Worm (Caenorhabditis elegans): ENCODE results near the gene R10E9.4.

R10E9.4 gene

DNA sequence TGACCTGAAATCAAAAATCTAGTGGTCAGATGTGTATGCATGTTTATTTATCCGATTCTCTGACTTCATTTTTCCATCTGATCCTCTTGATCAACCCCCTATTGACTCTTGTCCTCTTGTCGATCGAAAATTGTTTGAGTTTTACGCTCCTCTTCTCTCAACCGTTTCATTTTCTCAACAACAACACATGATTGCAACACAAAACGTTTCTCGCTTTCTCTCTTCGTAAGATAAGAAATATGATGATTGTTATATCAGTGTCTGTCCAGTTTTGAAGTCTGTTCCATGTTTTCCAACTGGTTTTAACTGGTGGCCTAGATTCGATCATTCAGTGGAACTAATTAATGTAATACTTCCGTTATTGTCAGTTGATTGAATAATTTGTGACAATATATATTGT lies 20.5 kb downstream of the R10E9.4 start:
- TF ChIP-seq tab-1 (GFP tag; IDR thresholded peaks at IDR 0.05) (no peak), klf-2 (GFP tag; conservative IDR thresholded peaks at IDR 0.05) (no peak), cog-1 (tag; optimal IDR thresholded peaks at IDR 0.05) (no peak), ztf-23 (GFP tag; IDR thresholded peaks at IDR 0.05) (no peak), med-1 (GFP tag; optimal IDR thresholded peaks at IDR 0.05; ENCODE audit: insufficient read depth) (no peak), ztf-29 (GFP tag; IDR thresholded peaks at IDR 0.05) (no peak), flt-1 (GFP tag; IDR thresholded peaks at IDR 0.05) (no peak), T22C8.4 (GFP tag; IDR thresholded peaks at IDR 0.05) (no peak), ref-1 (GFP tag; conservative IDR thresholded peaks at IDR 0.05) (no peak)

DNA sequence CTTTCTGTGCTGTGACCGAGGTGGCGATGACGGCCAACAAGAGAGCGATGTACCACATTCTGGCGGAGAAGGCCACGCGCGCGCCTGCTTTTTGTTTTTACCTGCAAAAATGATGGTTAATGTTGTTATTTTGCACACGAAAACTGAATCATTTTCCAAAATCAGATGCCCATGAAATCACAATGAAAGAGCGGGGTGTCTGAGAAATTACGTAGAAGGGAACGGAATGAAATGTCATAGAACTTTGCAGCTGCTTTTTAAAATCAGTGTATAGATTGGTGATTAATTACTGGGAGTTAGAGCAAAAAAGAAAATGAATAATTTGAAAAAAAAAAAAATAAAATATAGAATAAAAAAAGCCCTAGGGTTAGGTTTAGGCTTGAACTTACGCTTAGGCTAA lies 36.8 kb downstream of the R10E9.4 start, which contains the start of gene npl-10:
TSS of gene npl-10 (minus strand) at position 101 of the 400 bp plus-strand sequence.
- TF ChIP-seq med-1 (GFP tag; optimal IDR thresholded peaks at IDR 0.05; ENCODE audit: insufficient read depth) (no peak), tab-1 (GFP tag; IDR thresholded peaks at IDR 0.05) (no peak), cog-1 (tag; optimal IDR thresholded peaks at IDR 0.05) (no peak), flt-1 (GFP tag; IDR thresholded peaks at IDR 0.05) (no peak), T22C8.4 (GFP tag; IDR thresholded peaks at IDR 0.05) (no peak), ref-1 (GFP tag; conservative IDR thresholded peaks at IDR 0.05) (no peak), ztf-23 (GFP tag; IDR thresholded peaks at IDR 0.05) (no peak), ztf-29 (GFP tag; IDR thresholded peaks at IDR 0.05) (no peak), klf-2 (GFP tag; conservative IDR thresholded peaks at IDR 0.05) (no peak)

DNA sequence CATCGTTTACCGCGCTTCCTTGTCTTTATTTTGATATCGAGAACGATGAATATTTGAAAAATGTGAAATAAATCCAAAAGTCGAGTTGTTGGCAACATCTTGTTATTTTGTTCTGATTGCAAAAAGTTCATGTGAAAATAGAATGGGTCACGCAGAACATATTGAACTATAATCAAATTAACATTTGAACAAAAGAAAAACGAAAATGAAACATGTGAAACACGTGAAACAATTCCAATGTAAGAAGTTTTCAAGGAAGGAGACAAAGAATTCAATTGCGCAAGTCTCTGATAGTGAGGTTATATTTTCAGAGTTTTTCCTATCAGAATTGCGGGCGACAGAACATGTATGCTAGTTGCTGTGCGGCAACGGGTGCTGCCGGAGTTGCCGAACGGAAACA lies 41.2 kb downstream of the R10E9.4 start, which contains the start of gene F37A8.2:
TSS of gene F37A8.2 (minus strand) at position 101 of the 400 bp plus-strand sequence.
- TF ChIP-seq cog-1 (tag; optimal IDR thresholded peaks at IDR 0.05) (no peak), klf-2 (GFP tag; conservative IDR thresholded peaks at IDR 0.05) (no peak), ref-1 (GFP tag; conservative IDR thresholded peaks at IDR 0.05) (no peak), flt-1 (GFP tag; IDR thresholded peaks at IDR 0.05) (no peak), tab-1 (GFP tag; IDR thresholded peaks at IDR 0.05) (no peak), T22C8.4 (GFP tag; IDR thresholded peaks at IDR 0.05) (no peak), ztf-23 (GFP tag; IDR thresholded peaks at IDR 0.05) (no peak), med-1 (GFP tag; optimal IDR thresholded peaks at IDR 0.05; ENCODE audit: insufficient read depth) (no peak), ztf-29 (GFP tag; IDR thresholded peaks at IDR 0.05) (no peak)

DNA sequence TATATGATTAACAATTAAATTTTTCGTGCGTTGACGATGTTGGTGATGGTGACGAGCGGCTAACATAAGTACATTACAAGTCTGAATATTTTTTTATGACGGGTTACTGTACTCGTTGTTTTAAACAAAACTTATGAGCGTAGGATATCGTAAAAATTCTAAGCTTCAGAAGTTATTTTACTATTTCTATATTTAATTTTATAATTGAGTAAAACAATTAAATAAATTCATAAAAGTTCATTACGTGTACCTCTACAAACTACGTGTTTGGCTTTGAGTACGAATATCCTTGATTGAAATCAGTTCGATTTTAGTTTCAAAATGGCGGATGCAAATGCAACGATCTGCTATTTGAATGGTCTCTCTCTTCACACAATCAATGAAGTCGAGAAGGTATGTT lies 44.5 kb downstream of the R10E9.4 start, which contains the start of gene F37A8.1:
TSS of gene F37A8.1 (plus strand) at position 301 of the 400 bp plus-strand sequence.
- no peak for TF ChIP-seq ref-1 (GFP tag; conservative IDR thresholded peaks at IDR 0.05)
- TF ChIP-seq ztf-29 (GFP tag; IDR thresholded peaks at IDR 0.05): no peak
- TF ChIP-seq flt-1 (GFP tag; IDR thresholded peaks at IDR 0.05): no peak
- no peak for TF ChIP-seq T22C8.4 (GFP tag; IDR thresholded peaks at IDR 0.05)
- TF ChIP-seq klf-2 (GFP tag; conservative IDR thresholded peaks at IDR 0.05): no peak
- no peak for TF ChIP-seq tab-1 (GFP tag; IDR thresholded peaks at IDR 0.05)
- TF ChIP-seq med-1 (GFP tag; optimal IDR thresholded peaks at IDR 0.05; ENCODE audit: insufficient read depth): no peak
- TF ChIP-seq cog-1 (tag; optimal IDR thresholded peaks at IDR 0.05): no peak

DNA sequence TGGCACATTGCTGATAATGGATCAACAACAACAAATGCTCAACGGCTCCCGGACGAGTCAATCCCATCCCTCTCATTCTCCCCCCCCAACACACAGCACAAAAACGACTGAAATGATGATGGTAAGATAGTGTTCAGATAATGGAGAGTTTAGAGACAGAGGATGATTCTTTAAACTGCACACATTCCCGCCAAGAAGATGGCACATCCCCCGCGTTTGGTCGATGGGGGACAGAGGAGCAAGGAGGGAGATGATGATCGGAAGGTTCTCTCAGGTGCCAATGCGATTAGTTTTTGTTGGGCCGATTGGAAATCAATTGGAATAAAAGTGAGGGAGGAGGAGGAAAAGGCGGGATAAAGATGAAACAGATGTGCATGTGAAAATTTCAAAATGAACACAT lies 45.1 kb downstream of the R10E9.4 start:
- TF ChIP-seq cog-1 (tag; optimal IDR thresholded peaks at IDR 0.05): no peak
- TF ChIP-seq med-1 (GFP tag; optimal IDR thresholded peaks at IDR 0.05; ENCODE audit: insufficient read depth): no peak
- TF ChIP-seq tab-1 (GFP tag; IDR thresholded peaks at IDR 0.05): no peak
- TF ChIP-seq klf-2 (GFP tag; conservative IDR thresholded peaks at IDR 0.05): no peak
- no peak for TF ChIP-seq ref-1 (GFP tag; conservative IDR thresholded peaks at IDR 0.05)
- TF ChIP-seq flt-1 (GFP tag; IDR thresholded peaks at IDR 0.05): no peak
- TF ChIP-seq T22C8.4 (GFP tag; IDR thresholded peaks at IDR 0.05): no peak
- TF ChIP-seq ztf-29 (GFP tag; IDR thresholded peaks at IDR 0.05): no peak
- TF ChIP-seq ztf-23 (GFP tag; IDR thresholded peaks at IDR 0.05): no peak

DNA sequence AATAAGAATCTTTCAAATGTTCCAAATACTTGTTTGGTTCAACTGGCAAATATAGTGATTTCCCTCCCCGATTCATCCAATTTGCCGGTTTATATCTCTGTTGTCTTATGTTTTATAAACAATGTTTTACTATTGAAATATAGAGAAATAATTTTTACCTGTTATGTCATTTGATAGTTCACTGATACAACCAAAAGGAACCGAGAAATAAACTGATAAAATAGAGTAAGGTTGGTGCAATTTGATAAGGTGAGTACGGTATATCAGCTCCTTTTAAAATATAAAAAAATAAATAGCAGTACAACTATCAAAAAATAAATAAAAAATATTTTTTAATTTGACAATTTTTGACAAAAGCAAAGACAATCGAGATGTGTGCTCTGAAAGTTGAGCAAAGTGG lies 45.8 kb downstream of the R10E9.4 start:
- TF ChIP-seq klf-2 (GFP tag; conservative IDR thresholded peaks at IDR 0.05) (no peak), ref-1 (GFP tag; conservative IDR thresholded peaks at IDR 0.05) (no peak), ztf-23 (GFP tag; IDR thresholded peaks at IDR 0.05) (no peak)

DNA sequence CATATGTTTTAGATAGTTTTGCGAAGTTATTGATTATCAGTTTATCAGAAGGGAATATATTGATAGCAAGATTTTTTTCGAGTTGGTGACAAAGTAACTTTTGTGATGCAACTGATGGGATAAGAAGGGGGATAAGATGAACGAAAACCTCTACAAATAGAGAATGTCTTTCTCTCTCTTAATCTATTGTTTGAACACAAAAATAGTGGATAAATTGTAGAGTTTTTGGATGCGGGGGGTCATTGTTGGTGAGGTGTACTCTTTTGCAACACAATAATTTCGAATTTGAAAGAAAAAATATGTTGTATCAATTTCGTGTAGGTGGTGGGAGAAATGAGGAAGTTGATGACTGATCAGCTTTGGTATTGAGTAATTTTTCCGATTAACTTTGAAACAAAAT lies 46.5 kb downstream of the R10E9.4 start, which contains the start of gene ZK1058.9:
TSS of gene ZK1058.9 (minus strand) at position 101 of the 400 bp plus-strand sequence.
- TF ChIP-seq tab-1 (GFP tag; IDR thresholded peaks at IDR 0.05): no peak
- TF ChIP-seq ref-1 (GFP tag; conservative IDR thresholded peaks at IDR 0.05): no peak
- no peak for TF ChIP-seq T22C8.4 (GFP tag; IDR thresholded peaks at IDR 0.05)
- TF ChIP-seq cog-1 (tag; optimal IDR thresholded peaks at IDR 0.05): no peak
- TF ChIP-seq ztf-23 (GFP tag; IDR thresholded peaks at IDR 0.05): no peak
- no peak for TF ChIP-seq flt-1 (GFP tag; IDR thresholded peaks at IDR 0.05)

Data from whole organism, midembryonic.